Worm (Caenorhabditis elegans) whole organism, L3 larva: ENCODE data around the gene mdmh-35.

Experiments
- R02D3.7 ChIP-seq: fragments of 150-350 bp; optimal IDR thresholded peaks from 2 replicates; lab custom pipeline; 2014; ENCODE audit warnings: missing biosample characterization, missing genetic modification characterization
- ama-1 ChIP-seq: fragments of 150-350 bp; optimal IDR thresholded peaks from 2 replicates; lab custom pipeline; 2018
- fkh-10 ChIP-seq: sonication (generic microtip); optimal IDR thresholded peaks from 2 replicates; lab custom pipeline; 2017; ENCODE audit warnings: missing biosample characterization, missing genetic modification reagents, missing genetic modification characterization
- mdl-1 ChIP-seq: fragments of 150-350 bp; optimal IDR thresholded peaks from 2 replicates; lab custom pipeline; 2014; ENCODE audit warnings: missing biosample characterization, missing genetic modification characterization
- nhr-237 ChIP-seq: fragments of 150-350 bp; optimal IDR thresholded peaks from 2 replicates; lab custom pipeline; 2014; ENCODE audit warnings: missing biosample characterization, missing genetic modification characterization

- TF ChIP-seq mdl-1 (tag; lab: Kevin White, UChicago) = no peak
- no peak for TF ChIP-seq R02D3.7 (tag; lab: Kevin White, UChicago)
- TF ChIP-seq ama-1 (lab: Kevin White, UChicago) = no peak
- TF ChIP-seq fkh-10 (GFP tag; lab: Kevin White, UChicago) = no peak
- TF ChIP-seq nhr-237 = no peak
Measured at ce11 chrII:7813237-7813636, 42.3 kb downstream of the mdmh-35 start.
